Comparison of ENCODE assay signal across 6 fruit fly cellular contexts in genomic region chr3R:28544538-28545393, dm6.
TF ChIP-seq lines count a peak whose summit lies in the region.

TSS of gene mIF2 (minus strand) at chr3R:28544817.

- TF ChIP-seq CTCF in S2 (optimal IDR thresholded peaks at IDR 0.05; lab: Kevin White, UChicago), result peak; percentile 91 to 94
- peak; percentile 95 for TF ChIP-seq CTCF in whole organism, embryonic (GFP tag; optimal IDR thresholded peaks at IDR 0.05; lab: Kevin White, UChicago)

TF ChIP-seq in whole organism, adult, 20 proteins besides CTCF, POLR2A, EP300 and RAD21 (continues in another document):
- TF ChIP-seq ovo (GFP tag; optimal IDR thresholded peaks at IDR 0.05; lab: Kevin White, UChicago) (no peak), CG5204 (GFP tag; optimal IDR thresholded peaks at IDR 0.05; lab: Kevin White, UChicago) (no peak), Mnt (GFP tag; optimal IDR thresholded peaks at IDR 0.05; lab: Kevin White, UChicago) (no peak), CG7101 (tag; optimal IDR thresholded peaks at IDR 0.05; lab: Kevin White, UChicago) (no peak), bab1 (GFP tag; optimal IDR thresholded peaks at IDR 0.05; lab: Kevin White, UChicago) (peak; percentile 8), Clk (GFP tag; optimal IDR thresholded peaks at IDR 0.05; lab: Kevin White, UChicago) (no peak), CG12768 (GFP tag; optimal IDR thresholded peaks at IDR 0.05; lab: Kevin White, UChicago) (no peak), cic (GFP tag; optimal IDR thresholded peaks at IDR 0.05; lab: Kevin White, UChicago) (no peak), CG14711 (tag; optimal IDR thresholded peaks at IDR 0.05; lab: Kevin White, UChicago) (peak; percentile 30), toe (GFP tag; optimal IDR thresholded peaks at IDR 0.05; lab: Kevin White, UChicago) (no peak), CG7045 (GFP tag; optimal IDR thresholded peaks at IDR 0.05; lab: Kevin White, UChicago) (no peak), CG33017 (tag; optimal IDR thresholded peaks at IDR 0.05; lab: Kevin White, UChicago) (no peak), pad (GFP tag; optimal IDR thresholded peaks at IDR 0.05; lab: Kevin White, UChicago) (no peak), CG11617 (GFP tag; optimal IDR thresholded peaks at IDR 0.05; lab: Kevin White, UChicago) (no peak), Crg-1 (GFP tag; optimal IDR thresholded peaks at IDR 0.05; lab: Kevin White, UChicago) (no peak), tj (GFP tag; optimal IDR thresholded peaks at IDR 0.05; lab: Kevin White, UChicago) (no peak), cnc (optimal IDR thresholded peaks at IDR 0.05; lab: Kevin White, UChicago) (no peak), CG1620 (GFP tag; optimal IDR thresholded peaks at IDR 0.05; lab: Kevin White, UChicago) (no peak), kay (GFP tag; lab: Kevin White, UChicago; ENCODE audit: borderline replicate concordance) (peak; percentile 74)

TF ChIP-seq in whole organism, embryonic, 481 proteins besides CTCF, POLR2A, EP300 and RAD21 (continues in another document):
- TF ChIP-seq Dll (GFP tag; IDR thresholded peaks at IDR 0.05; lab: Robert Waterston, UW; ENCODE audit: partially characterized antibody) (peak; percentile 60; the same call in 2 of the 4 replicates), Sry-δ (GFP tag; optimal IDR thresholded peaks at IDR 0.05; lab: Kevin White, UChicago) (peak; percentile 27), CG13775 (GFP tag; optimal IDR thresholded peaks at IDR 0.05; lab: Kevin White, UChicago) (no peak), dpn (GFP tag; optimal IDR thresholded peaks at IDR 0.05; lab: Kevin White, UChicago) (peak; percentile 12 to 33), nerfin-2 (GFP tag; IDR thresholded peaks at IDR 0.05; lab: Robert Waterston, UW; ENCODE audit: partially characterized antibody) (no peak), run (tag; optimal IDR thresholded peaks at IDR 0.05; lab: Kevin White, UChicago) (no peak), CG34422 (GFP tag; IDR thresholded peaks at IDR 0.05; lab: Robert Waterston, UW) (peak; percentile 68; the same call in 2 of the 3 replicates), CG2120 (GFP tag; optimal IDR thresholded peaks at IDR 0.05; lab: Kevin White, UChicago) (peak; percentile 8), Ptx1 (GFP tag; IDR thresholded peaks at IDR 0.05; lab: Robert Waterston, UW) (0 out of 2 replicates have a peak, but pooled peaks have one; percentile 25), Ssrp (tag; optimal IDR thresholded peaks at IDR 0.05; lab: Kevin White, UChicago) (no peak), slbo (GFP tag; IDR thresholded peaks at IDR 0.05; lab: Robert Waterston, UW) (peak; percentile 33; the same call in 1 of the 2 replicates), trem (tag; optimal IDR thresholded peaks at IDR 0.05; lab: Kevin White, UChicago) (peak; percentile 62), cad (GFP tag; optimal IDR thresholded peaks at IDR 0.05; lab: Kevin White, UChicago) (peak; percentile 88), CG5953 (GFP tag; IDR thresholded peaks at IDR 0.05; lab: Robert Waterston, UW) (no peak), prd (optimal IDR thresholded peaks at IDR 0.05; lab: Kevin White, UChicago) (no peak), prd (GFP tag; IDR thresholded peaks at IDR 0.05; lab: Robert Waterston, UW) (peak; percentile 33; the same call in 1 of the 3 replicates)

TF ChIP-seq in whole organism, prepupa, 60 proteins besides CTCF, POLR2A, EP300 and RAD21 (continues in another document):
- TF ChIP-seq CG10669 (GFP tag; optimal IDR thresholded peaks at IDR 0.05; lab: Kevin White, UChicago), result peak; percentile 39
- no peak for TF ChIP-seq Eip93F (GFP tag; optimal IDR thresholded peaks at IDR 0.05; lab: Kevin White, UChicago)
- TF ChIP-seq CG4318 (GFP tag; optimal IDR thresholded peaks at IDR 0.05; lab: Kevin White, UChicago), result no peak
- no peak for TF ChIP-seq CG11762 (GFP tag; optimal IDR thresholded peaks at IDR 0.05; lab: Kevin White, UChicago; ENCODE audit: insufficient read depth)
- TF ChIP-seq salr (GFP tag; optimal IDR thresholded peaks at IDR 0.05; lab: Kevin White, UChicago), result peak in 1 of 2 experiments; percentile 76
- TF ChIP-seq CG31627 (GFP tag; optimal IDR thresholded peaks at IDR 0.05; lab: Kevin White, UChicago), result no peak
- peak; percentile 43 for TF ChIP-seq Met (GFP tag; optimal IDR thresholded peaks at IDR 0.05; lab: Kevin White, UChicago)
- peak; percentile 54; the same call in 2 of the 3 replicates for TF ChIP-seq CG8119 (GFP tag; IDR thresholded peaks at IDR 0.05; lab: Robert Waterston, UW)
- TF ChIP-seq Hr4 (GFP tag; optimal IDR thresholded peaks at IDR 0.05; lab: Kevin White, UChicago), result peak; percentile 49
- no peak for TF ChIP-seq CG6854 (GFP tag; optimal IDR thresholded peaks at IDR 0.05; lab: Kevin White, UChicago)
- TF ChIP-seq Lpt (GFP tag; optimal IDR thresholded peaks at IDR 0.05; lab: Kevin White, UChicago), result peak; percentile 60
- TF ChIP-seq net (GFP tag; optimal IDR thresholded peaks at IDR 0.05; lab: Kevin White, UChicago), result peak; percentile 52
- no peak for TF ChIP-seq Ets21C (GFP tag; optimal IDR thresholded peaks at IDR 0.05; lab: Kevin White, UChicago)
- no peak for TF ChIP-seq Hr39 (GFP tag; optimal IDR thresholded peaks at IDR 0.05; lab: Kevin White, UChicago)
- peak; percentile 39 for TF ChIP-seq CG6808 (GFP tag; optimal IDR thresholded peaks at IDR 0.05; lab: Kevin White, UChicago)
- peak; percentile 12 for TF ChIP-seq acj6 (GFP tag; optimal IDR thresholded peaks at IDR 0.05; lab: Kevin White, UChicago)
- peak; percentile 46; the same call in 1 of the 2 replicates for TF ChIP-seq CG15336 (GFP tag; IDR thresholded peaks at IDR 0.05; lab: Robert Waterston, UW)
- peak; percentile 64 for TF ChIP-seq dsx (GFP tag; optimal IDR thresholded peaks at IDR 0.05; lab: Kevin White, UChicago; ENCODE audit: poor library complexity, severe bottlenecking)

TF ChIP-seq in whole organism, pupa, 21 proteins besides CTCF, POLR2A, EP300 and RAD21:
- no peak for TF ChIP-seq EcR (GFP tag; optimal IDR thresholded peaks at IDR 0.05; lab: Kevin White, UChicago)
- TF ChIP-seq CG12605 (GFP tag; IDR thresholded peaks at IDR 0.05; lab: Robert Waterston, UW), result peak; percentile 70; the same call in 1 of the 2 replicates
- peak; percentile 64 for TF ChIP-seq CG34367 (tag; optimal IDR thresholded peaks at IDR 0.05; lab: Kevin White, UChicago)
- peak; percentile 50 for TF ChIP-seq CG17806 (tag; optimal IDR thresholded peaks at IDR 0.05; lab: Kevin White, UChicago)
- TF ChIP-seq Pif1A (GFP tag; optimal IDR thresholded peaks at IDR 0.05; lab: Kevin White, UChicago), result peak; percentile 64
- peak; percentile 66 for TF ChIP-seq Ets98B (GFP tag; IDR thresholded peaks at IDR 0.05; lab: Robert Waterston, UW)
- TF ChIP-seq gl (tag; optimal IDR thresholded peaks at IDR 0.05; lab: Kevin White, UChicago), result peak; percentile 56
- TF ChIP-seq CG14655 (GFP tag; optimal IDR thresholded peaks at IDR 0.05; lab: Kevin White, UChicago), result peak; percentile 71
- peak; percentile 26 for TF ChIP-seq Snoo (tag; optimal IDR thresholded peaks at IDR 0.05; lab: Kevin White, UChicago)
- TF ChIP-seq CG32121 (GFP tag; IDR thresholded peaks at IDR 0.05; lab: Robert Waterston, UW), result peak; percentile 62
- TF ChIP-seq rn (GFP tag; IDR thresholded peaks at IDR 0.05; lab: Robert Waterston, UW), result peak; percentile 51; the same call in 1 of the 2 replicates
- TF ChIP-seq CG10348 (GFP tag; IDR thresholded peaks at IDR 0.05; lab: Robert Waterston, UW), result no peak
- peak; percentile 72 for TF ChIP-seq fd96Ca (GFP tag; IDR thresholded peaks at IDR 0.05; lab: Robert Waterston, UW)
- TF ChIP-seq CG8159 (tag; optimal IDR thresholded peaks at IDR 0.05; lab: Kevin White, UChicago), result peak; percentile 55
- peak; percentile 23 for TF ChIP-seq Pif1B (GFP tag; optimal IDR thresholded peaks at IDR 0.05; lab: Kevin White, UChicago)
- no peak for TF ChIP-seq D1 (tag; optimal IDR thresholded peaks at IDR 0.05; lab: Kevin White, UChicago)
- TF ChIP-seq CG8301 (tag; optimal IDR thresholded peaks at IDR 0.05; lab: Kevin White, UChicago), result peak; percentile 35
- peak; percentile 78; the same call in 2 of the 3 replicates for TF ChIP-seq CG4496 (GFP tag; IDR thresholded peaks at IDR 0.05; lab: Robert Waterston, UW)
- peak; percentile 35 for TF ChIP-seq CG15710 (tag; optimal IDR thresholded peaks at IDR 0.05; lab: Kevin White, UChicago)
- no peak for TF ChIP-seq CG13204 (GFP tag; optimal IDR thresholded peaks at IDR 0.05; lab: Kevin White, UChicago)
- peak; percentile 34 for TF ChIP-seq CG9948 (tag; optimal IDR thresholded peaks at IDR 0.05; lab: Kevin White, UChicago)

TF ChIP-seq in whole organism, wandering third instar larva, 38 proteins besides CTCF, POLR2A, EP300 and RAD21:
- TF ChIP-seq Abd-B (GFP tag; optimal IDR thresholded peaks at IDR 0.05; lab: Kevin White, UChicago), result no peak
- peak; percentile 0 for TF ChIP-seq br (GFP tag; optimal IDR thresholded peaks at IDR 0.05; lab: Kevin White, UChicago)
- TF ChIP-seq Vsx2 (GFP tag; optimal IDR thresholded peaks at IDR 0.05; lab: Kevin White, UChicago; ENCODE audit: partially characterized antibody), result peak; percentile 42
- TF ChIP-seq Dif (GFP tag; optimal IDR thresholded peaks at IDR 0.05; lab: Kevin White, UChicago; ENCODE audit: partially characterized antibody), result no peak
- TF ChIP-seq Myc (optimal IDR thresholded peaks at IDR 0.05; lab: Kevin White, UChicago), result peak; percentile 78
- TF ChIP-seq woc (GFP tag; optimal IDR thresholded peaks at IDR 0.05; lab: Kevin White, UChicago), result no peak
- no peak for TF ChIP-seq rgr (GFP tag; optimal IDR thresholded peaks at IDR 0.05; lab: Kevin White, UChicago)
- TF ChIP-seq fru (GFP tag; optimal IDR thresholded peaks at IDR 0.05; lab: Kevin White, UChicago), result peak; percentile 22
- TF ChIP-seq HLH106 (tag; optimal IDR thresholded peaks at IDR 0.05; lab: Kevin White, UChicago), result no peak
- TF ChIP-seq jim (GFP tag; optimal IDR thresholded peaks at IDR 0.05; lab: Kevin White, UChicago), result no peak
- TF ChIP-seq N (GFP tag; optimal IDR thresholded peaks at IDR 0.05; lab: Kevin White, UChicago), result no peak
- no peak for TF ChIP-seq CG9705 (GFP tag; optimal IDR thresholded peaks at IDR 0.05; lab: Kevin White, UChicago)
- TF ChIP-seq Jra (GFP tag; optimal IDR thresholded peaks at IDR 0.05; lab: Kevin White, UChicago), result peak; percentile 20
- peak; percentile 14 for TF ChIP-seq Sp1 (GFP tag; optimal IDR thresholded peaks at IDR 0.05; lab: Kevin White, UChicago)
- no peak for TF ChIP-seq OdsH (GFP tag; optimal IDR thresholded peaks at IDR 0.05; lab: Kevin White, UChicago)
- TF ChIP-seq tai (GFP tag; optimal IDR thresholded peaks at IDR 0.05; lab: Kevin White, UChicago), result no peak
- no peak for TF ChIP-seq dsf (GFP tag; optimal IDR thresholded peaks at IDR 0.05; lab: Kevin White, UChicago; ENCODE audit: borderline replicate concordance)
- peak; percentile 14 for TF ChIP-seq sage (GFP tag; optimal IDR thresholded peaks at IDR 0.05; lab: Kevin White, UChicago)
- no peak for TF ChIP-seq foxo (GFP tag; optimal IDR thresholded peaks at IDR 0.05; lab: Kevin White, UChicago)
- no peak for TF ChIP-seq Mio (GFP tag; optimal IDR thresholded peaks at IDR 0.05; lab: Kevin White, UChicago)
- TF ChIP-seq brk (GFP tag; optimal IDR thresholded peaks at IDR 0.05; lab: Kevin White, UChicago), result peak; percentile 15
- no peak for TF ChIP-seq ey (GFP tag; optimal IDR thresholded peaks at IDR 0.05; lab: Kevin White, UChicago)
- peak; percentile 2 for TF ChIP-seq psq (GFP tag; optimal IDR thresholded peaks at IDR 0.05; lab: Kevin White, UChicago)
